Fruit fly (Drosophila melanogaster): ENCODE measurements around the gene eff.
A peak's percentile ranks its signal among the peaks of the same experiment; 100 is the strongest.

The eff gene

DNA sequence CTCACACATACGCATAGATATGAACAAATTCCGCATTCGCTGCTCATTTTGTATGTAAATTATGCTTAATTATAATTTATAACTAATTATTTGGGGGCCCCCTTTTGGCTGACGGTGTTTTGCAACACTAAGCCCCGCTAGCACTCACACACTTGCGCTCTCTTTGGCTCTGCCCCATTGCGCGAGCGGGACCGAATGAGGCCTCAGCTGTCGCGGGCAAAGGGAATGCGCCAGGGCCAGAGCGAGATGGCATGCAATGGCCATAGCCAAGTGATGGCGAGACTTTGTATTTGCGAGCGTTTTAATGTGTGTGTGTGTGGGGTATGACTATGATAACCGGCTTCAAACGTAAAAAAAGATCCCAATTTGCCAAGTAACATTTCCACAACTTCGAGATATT lies 2.0 kb downstream of the eff start (continued):
- TF ChIP-seq Smox (GFP tag; optimal IDR thresholded peaks at IDR 0.05) (no peak), ss (GFP tag; optimal IDR thresholded peaks at IDR 0.05) (peak; percentile 46 to 72), CG3919 (GFP tag; optimal IDR thresholded peaks at IDR 0.05) (peak; percentile 24), Sox15 (GFP tag; optimal IDR thresholded peaks at IDR 0.05) (no peak), spab (GFP tag; optimal IDR thresholded peaks at IDR 0.05) (peak; percentile 12), Blimp-1 (GFP tag; optimal IDR thresholded peaks at IDR 0.05) (no peak), Eip93F (GFP tag; optimal IDR thresholded peaks at IDR 0.05) (peak; percentile 45), CG34406 (GFP tag; optimal IDR thresholded peaks at IDR 0.05) (no peak), topi (GFP tag; optimal IDR thresholded peaks at IDR 0.05) (no peak), Ets21C (GFP tag; optimal IDR thresholded peaks at IDR 0.05) (no peak), fd85E (GFP tag; optimal IDR thresholded peaks at IDR 0.05) (no peak), CG31627 (GFP tag; optimal IDR thresholded peaks at IDR 0.05) (no peak), Hr38 (GFP tag; optimal IDR thresholded peaks at IDR 0.05) (no peak), eg (GFP tag; IDR thresholded peaks at IDR 0.05) (peak; percentile 66), CG11762 (GFP tag; optimal IDR thresholded peaks at IDR 0.05; ENCODE audit: insufficient read depth) (no peak), CG1621 (tag; optimal IDR thresholded peaks at IDR 0.05) (peak; percentile 47), dsx (GFP tag; optimal IDR thresholded peaks at IDR 0.05; ENCODE audit: poor library complexity, severe bottlenecking) (peak; percentile 98)

DNA sequence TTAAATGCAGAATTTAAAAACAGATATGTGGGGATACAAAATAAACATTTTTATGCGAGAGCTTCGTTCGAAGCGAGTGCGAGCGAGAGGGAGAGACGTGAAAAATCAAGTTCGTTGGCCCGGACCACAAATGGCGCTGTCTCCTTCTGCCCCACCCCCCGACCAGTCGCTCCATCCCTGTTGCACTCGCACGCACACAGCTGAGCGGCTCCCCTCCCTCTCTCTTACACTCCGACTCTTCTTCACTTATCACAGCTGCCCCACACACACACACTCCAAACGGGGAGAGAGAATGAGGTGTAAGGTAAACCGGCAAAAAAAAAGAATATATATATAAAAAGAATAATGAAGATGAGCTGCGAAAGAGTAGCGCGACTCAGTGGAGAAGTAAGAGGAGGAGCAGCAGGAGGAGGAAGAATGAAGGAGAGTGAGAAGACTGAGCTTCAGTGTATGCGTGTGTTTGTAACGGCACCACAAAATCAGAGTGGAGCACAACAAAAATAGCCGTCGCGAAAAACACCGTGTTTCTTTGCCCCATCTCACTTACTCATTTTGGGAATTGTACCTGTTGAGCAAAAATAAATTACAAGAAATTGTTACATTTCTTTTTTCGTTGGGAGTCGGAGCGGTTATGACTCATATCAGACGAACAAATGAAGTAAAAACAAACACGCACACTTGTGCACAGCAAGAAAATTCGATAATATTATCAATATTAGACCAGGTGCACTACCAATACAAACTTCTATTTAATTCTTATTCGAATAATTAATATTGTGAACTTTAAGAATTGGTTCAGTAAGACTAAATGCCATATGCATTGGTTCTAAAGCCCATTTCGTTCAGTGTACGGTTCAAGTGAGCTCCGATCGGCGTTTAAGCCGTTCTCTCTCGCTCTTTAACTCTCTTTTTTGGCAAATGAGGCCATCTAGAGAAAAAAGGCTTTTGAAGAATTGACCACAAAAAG lies 2.9 kb downstream of the eff start:
- TF ChIP-seq esn (GFP tag; optimal IDR thresholded peaks at IDR 0.05) (peak; percentile 99), cyc (GFP tag; optimal IDR thresholded peaks at IDR 0.05) (peak; percentile 98), CG31627 (GFP tag; optimal IDR thresholded peaks at IDR 0.05) (peak; percentile 99), CG11762 (GFP tag; optimal IDR thresholded peaks at IDR 0.05; ENCODE audit: insufficient read depth) (peak; percentile 97), CG3919 (GFP tag; optimal IDR thresholded peaks at IDR 0.05) (peak; percentile 98), achi (GFP tag; optimal IDR thresholded peaks at IDR 0.05) (peak; percentile 97), CG16779 (tag; optimal IDR thresholded peaks at IDR 0.05) (peak; percentile 75), Sox102F (GFP tag; optimal IDR thresholded peaks at IDR 0.05) (peak; percentile 98), Lpt (GFP tag; optimal IDR thresholded peaks at IDR 0.05) (peak; percentile 96), CG6854 (GFP tag; optimal IDR thresholded peaks at IDR 0.05) (peak; percentile 94), OdsH (GFP tag; optimal IDR thresholded peaks at IDR 0.05) (peak; percentile 99), spab (GFP tag; optimal IDR thresholded peaks at IDR 0.05) (peak; percentile 92), CG10631 (GFP tag; optimal IDR thresholded peaks at IDR 0.05) (peak; percentile 98), CG6792 (GFP tag; optimal IDR thresholded peaks at IDR 0.05) (peak; percentile 98), dsx (GFP tag; optimal IDR thresholded peaks at IDR 0.05; ENCODE audit: poor library complexity, severe bottlenecking) (peak; percentile 78), fkh (GFP tag; optimal IDR thresholded peaks at IDR 0.05) (peak; percentile 75), CG8119 (GFP tag; IDR thresholded peaks at IDR 0.05) (peak; percentile 98), CG4318 (GFP tag; optimal IDR thresholded peaks at IDR 0.05) (peak; percentile 97), CG6276 (GFP tag; optimal IDR thresholded peaks at IDR 0.05) (peak; percentile 94), CG34406 (GFP tag; optimal IDR thresholded peaks at IDR 0.05) (peak; percentile 98), Smox (GFP tag; optimal IDR thresholded peaks at IDR 0.05) (peak; percentile 98), CG8319 (GFP tag; optimal IDR thresholded peaks at IDR 0.05) (peak; percentile 94), CG15336 (GFP tag; IDR thresholded peaks at IDR 0.05) (peak; percentile 98), CG11902 (GFP tag; optimal IDR thresholded peaks at IDR 0.05) (peak; percentile 97), CG7368 (GFP tag; optimal IDR thresholded peaks at IDR 0.05) (peak; percentile 96), Hr39 (GFP tag; optimal IDR thresholded peaks at IDR 0.05) (peak; percentile 99), Eip93F (GFP tag; optimal IDR thresholded peaks at IDR 0.05) (peak; percentile 95), svp (GFP tag) (peak; percentile 99), CG10669 (GFP tag; optimal IDR thresholded peaks at IDR 0.05) (peak; percentile 95), Blimp-1 (GFP tag; optimal IDR thresholded peaks at IDR 0.05) (peak; percentile 91), lz (GFP tag; optimal IDR thresholded peaks at IDR 0.05) (peak; percentile 98), Eip75B (GFP tag; optimal IDR thresholded peaks at IDR 0.05) (peak; percentile 98), fd59A (GFP tag; optimal IDR thresholded peaks at IDR 0.05) (peak; percentile 94), CG1621 (tag; optimal IDR thresholded peaks at IDR 0.05) (peak; percentile 93), CG9139 (GFP tag; optimal IDR thresholded peaks at IDR 0.05) (peak; percentile 77), CG8632 (GFP tag; optimal IDR thresholded peaks at IDR 0.05) (peak; percentile 97), dac (GFP tag; optimal IDR thresholded peaks at IDR 0.05) (peak; percentile 93), eg (GFP tag; IDR thresholded peaks at IDR 0.05) (peak; percentile 98), vri (GFP tag; optimal IDR thresholded peaks at IDR 0.05) (peak; percentile 94), topi (GFP tag; optimal IDR thresholded peaks at IDR 0.05) (peak; percentile 99)
